Fruit fly (Drosophila melanogaster) whole organism, embryonic: ENCODE data around the gene mRpS25.

Source experiments
- CG10462 ChIP-seq: fragments of 200-800 bp; sonication (Bioruptor generic); optimal IDR thresholded peaks from 2 replicates; lab custom pipeline; 2016; ENCODE audit warnings: missing biosample characterization, missing genetic modification characterization
- CG10959 ChIP-seq: fragments of 200-800 bp; sonication (Bioruptor generic); IDR thresholded peaks from 2 replicates; pipeline ENCODE4 v1.3.6; 2022; ENCODE audit warnings: missing biosample characterization, missing genetic modification characterization
- CG11085 ChIP-seq: fragments of 200-800 bp; sonication (Bioruptor generic); IDR thresholded peaks from 2 replicates; pipeline ENCODE4 v1.3.6; 2022; ENCODE audit warnings: missing biosample characterization, missing genetic modification characterization
- CG12071 ChIP-seq: fragments of 200-800 bp; sonication (Bioruptor generic); optimal IDR thresholded peaks from 3 replicates; lab custom pipeline; 2018; ENCODE audit warnings: missing biosample characterization, mild to moderate bottlenecking, missing genetic modification characterization
- CG12104 ChIP-seq: fragments of 200-800 bp; sonication (Bioruptor generic); optimal IDR thresholded peaks from 3 replicates; lab custom pipeline; 2016; ENCODE audit warnings: missing biosample characterization, missing genetic modification characterization
- CG1529 ChIP-seq: fragments of 200-800 bp; sonication (Bioruptor generic); optimal IDR thresholded peaks from 3 replicates; lab custom pipeline; 2018; ENCODE audit warnings: missing biosample characterization, missing genetic modification characterization
- CG15479 ChIP-seq: fragments of 200-800 bp; sonication (Bioruptor generic); optimal IDR thresholded peaks from 3 replicates; lab custom pipeline; 2019; ENCODE audit warnings: missing biosample characterization, mild to moderate bottlenecking, missing genetic modification characterization, moderate library complexity
- CG17186 ChIP-seq: fragments of 200-800 bp; sonication (Bioruptor generic); optimal IDR thresholded peaks from 3 replicates; lab custom pipeline; 2017; ENCODE audit warnings: missing biosample characterization, missing genetic modification reagents, missing genetic modification characterization
- CG1792 ChIP-seq: fragments of 200-800 bp; sonication (Bioruptor generic); optimal IDR thresholded peaks from 2 replicates; lab custom pipeline; 2016; ENCODE audit warnings: missing biosample characterization, missing genetic modification characterization
- CG2129 ChIP-seq: fragments of 200-800 bp; sonication (Bioruptor generic); IDR thresholded peaks from 2 replicates; pipeline ENCODE4 v1.3.6; 2022; ENCODE audit warnings: missing biosample characterization, missing genetic modification characterization; ENCODE audit not compliant: partially characterized antibody
- CG2678 ChIP-seq: fragments of 200-800 bp; sonication (Bioruptor generic); optimal IDR thresholded peaks from 3 replicates; lab custom pipeline; 2019; ENCODE audit warnings: missing biosample characterization, mild to moderate bottlenecking, missing genetic modification characterization, moderate library complexity
- CG2875 ChIP-seq: fragments of 200-800 bp; sonication (Bioruptor generic); optimal IDR thresholded peaks from 2 replicates; lab custom pipeline; 2017; ENCODE audit warnings: missing biosample characterization, mild to moderate bottlenecking, missing genetic modification characterization, missing genetic modification reagents
- CG2889 ChIP-seq: fragments of 200-800 bp; sonication (Bioruptor generic); IDR thresholded peaks from 3 replicates; pipeline ENCODE4 v1.3.6; 2022; ENCODE audit warnings: missing biosample characterization, missing genetic modification characterization
- CG4730 ChIP-seq: fragments of 200-800 bp; sonication (Bioruptor generic); IDR thresholded peaks from 2 replicates; pipeline ENCODE4 v1.3.6; 2022; ENCODE audit warnings: missing biosample characterization, missing genetic modification characterization
- CG5953 ChIP-seq: fragments of 200-800 bp; sonication (Bioruptor generic); IDR thresholded peaks from 2 replicates; pipeline ENCODE4 v1.3.6; 2022; ENCODE audit warnings: missing biosample characterization, missing genetic modification characterization
- CG7556 ChIP-seq: fragments of 200-800 bp; sonication (Bioruptor generic); optimal IDR thresholded peaks from 2 replicates; lab custom pipeline; 2017; ENCODE audit warnings: missing biosample characterization, mild to moderate bottlenecking, missing genetic modification characterization
- CG7963 ChIP-seq: fragments of 200-800 bp; sonication (Bioruptor generic); IDR thresholded peaks from 3 replicates; pipeline ENCODE4 v1.3.6; 2022; ENCODE audit warnings: missing biosample characterization, missing genetic modification characterization; ENCODE audit not compliant: partially characterized antibody
- CG8359 ChIP-seq: fragments of 200-800 bp; sonication (Bioruptor generic); optimal IDR thresholded peaks from 2 replicates; lab custom pipeline; 2017; ENCODE audit warnings: missing biosample characterization, mild to moderate bottlenecking, missing genetic modification characterization, borderline replicate concordance
- CG8924 ChIP-seq: fragments of 200-800 bp; optimal IDR thresholded peaks from 3 replicates; lab custom pipeline; 2019; ENCODE audit warnings: missing biosample characterization, mild to moderate bottlenecking, missing genetic modification characterization, moderate library complexity
- CG9876 ChIP-seq: fragments of 200-800 bp; sonication (Bioruptor generic); optimal IDR thresholded peaks from 2 replicates; lab custom pipeline; 2016; ENCODE audit warnings: missing biosample characterization, missing genetic modification characterization
- CTCF ChIP-seq: fragments of 200-800 bp; sonication (Bioruptor generic); optimal IDR thresholded peaks from 2 replicates; lab custom pipeline; 2017; ENCODE audit warnings: missing biosample characterization, mild to moderate bottlenecking, missing genetic modification characterization, moderate library complexity
- Dbx ChIP-seq: fragments of 200-800 bp; sonication (Bioruptor generic); IDR thresholded peaks from 3 replicates; pipeline ENCODE4 v1.3.6; 2022; ENCODE audit warnings: missing biosample characterization, missing genetic modification characterization
- Dfd ChIP-seq, 2 experiments: fragments of >200 bp; optimal IDR thresholded peaks; 2 replicates each; lab custom pipeline; 2017; ENCODE audit warnings: missing biosample characterization in 2 of 2, missing genetic modification characterization in 2 of 2
- Dll ChIP-seq: fragments of 200-800 bp; sonication (Bioruptor generic); IDR thresholded peaks from 4 replicates; pipeline ENCODE4 v1.3.6; 2022; ENCODE audit warnings: missing biosample characterization, missing genetic modification characterization; ENCODE audit not compliant: partially characterized antibody
- E2f1 ChIP-seq: fragments of 200-800 bp; sonication (Bioruptor generic); IDR thresholded peaks from 2 replicates; pipeline ENCODE4 v1.3.6; 2022; ENCODE audit warnings: missing biosample characterization, missing genetic modification characterization
- Fer2 ChIP-seq: fragments of 200-800 bp; sonication (Bioruptor generic); optimal IDR thresholded peaks from 2 replicates; lab custom pipeline; 2018; ENCODE audit warnings: missing biosample characterization, mild to moderate bottlenecking, missing genetic modification characterization, moderate library complexity
- Gug ChIP-seq: fragments of 200-800 bp; sonication (Bioruptor generic); IDR thresholded peaks from 4 replicates; pipeline ENCODE4 v1.3.6; 2022; ENCODE audit warnings: missing biosample characterization, missing genetic modification characterization
- H2.0 ChIP-seq: fragments of 200-800 bp; sonication (Bioruptor generic); IDR thresholded peaks from 2 replicates; pipeline ENCODE4 v1.3.6; 2022; ENCODE audit warnings: missing biosample characterization, missing genetic modification characterization
- HLH54F ChIP-seq: fragments of 200-800 bp; sonication (Bioruptor generic); optimal IDR thresholded peaks from 3 replicates; lab custom pipeline; 2016; ENCODE audit warnings: missing biosample characterization, missing genetic modification characterization
- Hand ChIP-seq: fragments of 200-800 bp; sonication (Bioruptor generic); optimal IDR thresholded peaks from 2 replicates; lab custom pipeline; 2017; ENCODE audit warnings: mild to moderate bottlenecking, missing biosample characterization, missing genetic modification reagents, missing genetic modification characterization
- Hey ChIP-seq: fragments of 200-800 bp; sonication (Bioruptor generic); optimal IDR thresholded peaks from 3 replicates; lab custom pipeline; 2018; ENCODE audit warnings: missing biosample characterization, mild to moderate bottlenecking, missing genetic modification characterization
- Hmx ChIP-seq: fragments of 200-800 bp; sonication (Bioruptor generic); optimal IDR thresholded peaks from 2 replicates; lab custom pipeline; 2016; ENCODE audit warnings: missing biosample characterization, missing genetic modification characterization
- Lhr ChIP-seq: fragments of 200-800 bp; sonication (Bioruptor generic); optimal IDR thresholded peaks from 3 replicates; lab custom pipeline; 2017; ENCODE audit warnings: mild to moderate bottlenecking, missing biosample characterization, missing genetic modification reagents, missing genetic modification characterization
- NC2β ChIP-seq: fragments of 200-800 bp; sonication (Bioruptor generic); optimal IDR thresholded peaks from 2 replicates; lab custom pipeline; 2016; ENCODE audit warnings: missing biosample characterization, missing genetic modification characterization
- Sin3A ChIP-seq: fragments of >200 bp; optimal IDR thresholded peaks from 2 replicates; lab custom pipeline; 2018
- Sry-δ ChIP-seq: fragments of 200-800 bp; sonication (Bioruptor generic); optimal IDR thresholded peaks from 2 replicates; lab custom pipeline; 2016; ENCODE audit warnings: missing biosample characterization, missing genetic modification characterization
- TFAM ChIP-seq: fragments of 200-800 bp; sonication (Bioruptor generic); optimal IDR thresholded peaks from 2 replicates; lab custom pipeline; 2017; ENCODE audit warnings: missing biosample characterization, missing genetic modification characterization, inconsistent platforms
- ase ChIP-seq: fragments of 200-800 bp; sonication (Bioruptor generic); IDR thresholded peaks from 3 replicates; pipeline ENCODE4 v1.3.6; 2022; ENCODE audit warnings: missing biosample characterization, missing genetic modification characterization
- bsh ChIP-seq, 2 experiments: fragments of 200-800 bp; sonication (Bioruptor generic); optimal IDR thresholded peaks; 2 replicates each; lab custom pipeline; 2017 to 2018; ENCODE audit warnings: mild to moderate bottlenecking in 2 of 2, missing biosample characterization in 2 of 2, missing genetic modification characterization in 2 of 2, moderate library complexity in 1 of 2
- cwo ChIP-seq: fragments of 200-800 bp; sonication (Bioruptor generic); optimal IDR thresholded peaks from 3 replicates; lab custom pipeline; 2017; ENCODE audit warnings: missing biosample characterization, missing genetic modification characterization, mild to moderate bottlenecking, moderate library complexity, missing genetic modification reagents
- esg ChIP-seq: fragments of 200-800 bp; sonication (Bioruptor generic); conservative IDR thresholded peaks from 2 replicates; pipeline ENCODE4 v1.3.6; 2022; ENCODE audit warnings: missing biosample characterization, missing genetic modification characterization
- gcm ChIP-seq: fragments of 200-800 bp; sonication (Bioruptor generic); optimal IDR thresholded peaks from 2 replicates; lab custom pipeline; 2019; ENCODE audit warnings: missing biosample characterization, mild to moderate bottlenecking, missing genetic modification characterization, moderate library complexity
- jigr1 ChIP-seq: fragments of 200-800 bp; sonication (Bioruptor generic); IDR thresholded peaks from 3 replicates; pipeline ENCODE4 v1.3.6; 2022; ENCODE audit warnings: missing biosample characterization, missing genetic modification characterization
- lmd ChIP-seq: fragments of 200-800 bp; sonication (Bioruptor generic); IDR thresholded peaks from 2 replicates; pipeline ENCODE4 v1.3.6; 2022; ENCODE audit warnings: missing biosample characterization, missing genetic modification characterization
- maf-S ChIP-seq: fragments of 200-800 bp; sonication (Bioruptor generic); optimal IDR thresholded peaks from 2 replicates; lab custom pipeline; 2016; ENCODE audit warnings: missing biosample characterization, missing genetic modification characterization
- mld ChIP-seq: fragments of 200-800 bp; sonication (Bioruptor generic); IDR thresholded peaks from 3 replicates; pipeline ENCODE4 v1.3.6; 2022; ENCODE audit warnings: missing biosample characterization, missing genetic modification characterization; ENCODE audit not compliant: partially characterized antibody
- nerfin-1 ChIP-seq: fragments of 200-800 bp; sonication (Bioruptor generic); optimal IDR thresholded peaks from 3 replicates; lab custom pipeline; 2019; ENCODE audit warnings: missing biosample characterization, mild to moderate bottlenecking, missing genetic modification characterization, moderate library complexity
- onecut ChIP-seq: fragments of 200-800 bp; sonication (Bioruptor generic); IDR thresholded peaks from 2 replicates; pipeline ENCODE4 v1.3.6; 2022; ENCODE audit warnings: missing biosample characterization, missing genetic modification characterization
- phol ChIP-seq: fragments of 200-800 bp; sonication (Bioruptor generic); optimal IDR thresholded peaks from 3 replicates; lab custom pipeline; 2018; ENCODE audit warnings: missing biosample characterization, mild to moderate bottlenecking, missing genetic modification characterization, moderate library complexity
- toy ChIP-seq: fragments of 200-800 bp; sonication (Bioruptor generic); IDR thresholded peaks from 2 replicates; pipeline ENCODE4 v1.3.6; 2022; ENCODE audit warnings: missing biosample characterization, missing genetic modification characterization
- vfl ChIP-seq: fragments of 200-800 bp; sonication (Bioruptor generic); optimal IDR thresholded peaks from 2 replicates; lab custom pipeline; 2016; ENCODE audit warnings: missing biosample characterization, missing genetic modification characterization

mRpS25 gene

dm6 chrX:14580359-14580961, 2.3 kb downstream of the mRpS25 start, which contains the start of gene CG14414 (continued):
- TF ChIP-seq CG15479 (GFP tag; lab: Kevin White, UChicago): no peak
- peak; percentile 68 for TF ChIP-seq CTCF (GFP tag; lab: Kevin White, UChicago)
- TF ChIP-seq Sry-δ (GFP tag; lab: Kevin White, UChicago): peak; percentile 96
- TF ChIP-seq CG8359 (GFP tag; lab: Kevin White, UChicago): no peak
- TF ChIP-seq Hand: no peak
- peak; percentile 48 for TF ChIP-seq HLH54F (GFP tag; lab: Kevin White, UChicago)
- TF ChIP-seq bsh (GFP tag; optimal IDR thresholded peaks at IDR 0.05; lab: Kevin White, UChicago): no peak
- TF ChIP-seq E2f1 (GFP tag; lab: Robert Waterston, UW): no peak
- no peak for TF ChIP-seq CG9876 (GFP tag; lab: Kevin White, UChicago)
- TF ChIP-seq jigr1 (GFP tag; lab: Robert Waterston, UW): no peak
- no peak for TF ChIP-seq lmd (GFP tag; lab: Robert Waterston, UW)
- no peak for TF ChIP-seq ase
- peak; percentile 73 for TF ChIP-seq CG7963 (GFP tag; lab: Robert Waterston, UW)
- no peak for TF ChIP-seq toy (GFP tag; lab: Robert Waterston, UW)
- TF ChIP-seq phol: peak; percentile 54
- no peak for TF ChIP-seq CG1792
- TF ChIP-seq Fer2 (tag; lab: Kevin White, UChicago): no peak
- TF ChIP-seq CG2678: no peak
- TF ChIP-seq CG12104: no peak
- peak; percentile 37; the same call in 2 of the 4 replicates for TF ChIP-seq Gug (GFP tag; lab: Robert Waterston, UW)
- TF ChIP-seq CG11085 (GFP tag; lab: Robert Waterston, UW): 0 out of 2 replicates have a peak, but pooled peaks have one; percentile 14
- peak; percentile 61; the same call in 1 of the 2 replicates for TF ChIP-seq CG2129 (GFP tag; lab: Robert Waterston, UW)
- TF ChIP-seq nerfin-1 (tag; lab: Kevin White, UChicago): no peak
- no peak for TF ChIP-seq CG8924
- no peak for TF ChIP-seq CG2889 (GFP tag; lab: Robert Waterston, UW)
- TF ChIP-seq esg: no peak
- no peak for TF ChIP-seq CG10959 (GFP tag; lab: Robert Waterston, UW)
- peak; percentile 27 for TF ChIP-seq vfl (GFP tag; lab: Kevin White, UChicago)
- peak; percentile 26; the same call in 1 of the 3 replicates for TF ChIP-seq mld (GFP tag; lab: Robert Waterston, UW)
- no peak for TF ChIP-seq CG7556 (GFP tag; lab: Kevin White, UChicago)
- TF ChIP-seq CG10462 (GFP tag; lab: Kevin White, UChicago): no peak
- peak; percentile 83 for TF ChIP-seq Dll (GFP tag; lab: Robert Waterston, UW)
- peak; percentile 17 for TF ChIP-seq maf-S (GFP tag; lab: Kevin White, UChicago)
- peak; percentile 63 for TF ChIP-seq Lhr
- TF ChIP-seq CG2875 (GFP tag; lab: Kevin White, UChicago): no peak
- TF ChIP-seq NC2β: peak; percentile 5
- TF ChIP-seq H2.0 (GFP tag; lab: Robert Waterston, UW): no peak
- no peak for TF ChIP-seq Hey
- no peak for TF ChIP-seq CG4730 (GFP tag; lab: Robert Waterston, UW)
- peak; percentile 73 for TF ChIP-seq CG17186 (GFP tag; lab: Kevin White, UChicago)
- TF ChIP-seq CG1529: no peak
- no peak for TF ChIP-seq Dfd (GFP tag; optimal IDR thresholded peaks at IDR 0.05; lab: Kevin White, UChicago)
- no peak for TF ChIP-seq gcm
- no peak for TF ChIP-seq CG5953 (GFP tag; lab: Robert Waterston, UW)
- TF ChIP-seq Hmx (GFP tag; lab: Kevin White, UChicago): no peak
- no peak for TF ChIP-seq CG12071
- no peak for TF ChIP-seq onecut (GFP tag; lab: Robert Waterston, UW)
- TF ChIP-seq cwo (GFP tag; lab: Kevin White, UChicago): no peak
- TF ChIP-seq Sin3A (lab: Kevin White, UChicago): peak; percentile 22
- 0 out of 3 replicates have a peak, but pooled peaks have one; percentile 40 for TF ChIP-seq Dbx
- no peak for TF ChIP-seq TFAM (GFP tag; lab: Kevin White, UChicago)
